Worm (Caenorhabditis elegans): ENCODE results near the gene C39D10.11.

Gene C39D10.11

ce11 chrX:7873350-7873749 lies 29.7 kb upstream of the C39D10.11 start:
- TF ChIP-seq irx-1 (tag; optimal IDR thresholded peaks at IDR 0.05) = no peak
- TF ChIP-seq nhr-76 (tag; optimal IDR thresholded peaks at IDR 0.05) = no peak
- TF ChIP-seq unc-86 (tag; optimal IDR thresholded peaks at IDR 0.05) = no peak
- TF ChIP-seq ama-1 (optimal IDR thresholded peaks at IDR 0.05) = no peak
- TF ChIP-seq ceh-82 (tag; optimal IDR thresholded peaks at IDR 0.05) = no peak
- no peak for TF ChIP-seq fkh-10 (GFP tag; optimal IDR thresholded peaks at IDR 0.05)
- TF ChIP-seq nhr-47 (tag; optimal IDR thresholded peaks at IDR 0.05) = no peak
- TF ChIP-seq nhr-12 (tag; optimal IDR thresholded peaks at IDR 0.05) = no peak
- TF ChIP-seq lir-3 (tag; optimal IDR thresholded peaks at IDR 0.05; ENCODE audit: poor library complexity) = no peak
- TF ChIP-seq ceh-8 (GFP tag; optimal IDR thresholded peaks at IDR 0.05) = no peak
- no peak for TF ChIP-seq unc-62 (GFP tag; optimal IDR thresholded peaks at IDR 0.05)
- TF ChIP-seq lsy-2 (tag; optimal IDR thresholded peaks at IDR 0.05) = no peak
- no peak for TF ChIP-seq elt-2 (tag; optimal IDR thresholded peaks at IDR 0.05)
- TF ChIP-seq mep-1 (tag; optimal IDR thresholded peaks at IDR 0.05) = no peak
- no peak for TF ChIP-seq C16A3.4 (tag; optimal IDR thresholded peaks at IDR 0.05)
- no peak for TF ChIP-seq aha-1 (tag; optimal IDR thresholded peaks at IDR 0.05)
- TF ChIP-seq zag-1 (tag; optimal IDR thresholded peaks at IDR 0.05) = no peak
- no peak for TF ChIP-seq fos-1 (tag; optimal IDR thresholded peaks at IDR 0.05)

DNA sequence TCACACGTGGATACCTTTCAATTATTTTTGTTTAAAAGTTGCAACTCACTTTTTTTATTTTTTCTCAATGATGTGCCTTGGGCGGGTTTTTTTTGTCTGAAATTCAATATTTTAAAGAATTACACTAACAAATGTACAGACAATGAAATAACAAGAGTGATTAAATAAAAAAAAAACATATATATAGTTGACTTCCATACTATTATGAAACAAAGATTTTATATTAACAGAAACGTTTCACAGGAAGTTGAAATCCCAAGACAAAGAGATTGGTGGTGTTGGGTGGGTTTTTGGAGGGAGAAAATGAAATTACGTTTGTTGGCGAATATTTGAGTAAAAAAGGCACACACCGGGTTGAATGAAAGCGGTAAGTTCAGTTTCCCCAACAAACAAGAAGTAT lies 27.2 kb upstream of the C39D10.11 start, which contains the start of gene cca-1:
TSS of gene cca-1 (minus strand) at position 101 of the 400 bp plus-strand sequence.
- TF ChIP-seq isw-1 (GFP tag; IDR thresholded peaks at IDR 0.05) = no peak
- no peak for TF ChIP-seq nhr-71 (tag; optimal IDR thresholded peaks at IDR 0.05)
- no peak for TF ChIP-seq C34B4.2 (tag; optimal IDR thresholded peaks at IDR 0.05)
- TF ChIP-seq ceh-82 (tag; optimal IDR thresholded peaks at IDR 0.05) = no peak
- TF ChIP-seq hlh-17 (GFP tag; optimal IDR thresholded peaks at IDR 0.05; ENCODE audit: borderline replicate concordance) = no peak
- no peak for TF ChIP-seq tlp-1 (tag; optimal IDR thresholded peaks at IDR 0.05)
- TF ChIP-seq ztf-11 (tag; optimal IDR thresholded peaks at IDR 0.05) = no peak
- TF ChIP-seq sptf-1 (tag; optimal IDR thresholded peaks at IDR 0.05) = no peak
- no peak for TF ChIP-seq sup-37 (GFP tag; optimal IDR thresholded peaks at IDR 0.05)
- TF ChIP-seq sox-4 (tag; optimal IDR thresholded peaks at IDR 0.05) = no peak
- no peak for TF ChIP-seq lin-39 (tag; optimal IDR thresholded peaks at IDR 0.05)
- no peak for TF ChIP-seq elt-3 (tag; optimal IDR thresholded peaks at IDR 0.05)
- TF ChIP-seq nhr-28 (tag; optimal IDR thresholded peaks at IDR 0.05) = no peak
- no peak for TF ChIP-seq lin-14 (GFP tag; optimal IDR thresholded peaks at IDR 0.05)
- no peak for TF ChIP-seq C04F5.9 (tag; optimal IDR thresholded peaks at IDR 0.05)
- TF ChIP-seq unc-86 (tag; optimal IDR thresholded peaks at IDR 0.05) = no peak
- TF ChIP-seq fkh-4 (tag; optimal IDR thresholded peaks at IDR 0.05; ENCODE audit: borderline replicate concordance) = no peak
- TF ChIP-seq dsc-1 (tag; optimal IDR thresholded peaks at IDR 0.05) = no peak
- TF ChIP-seq mef-2 (tag; optimal IDR thresholded peaks at IDR 0.05) = no peak
- TF ChIP-seq fkh-10 (GFP tag; optimal IDR thresholded peaks at IDR 0.05) = no peak

DNA sequence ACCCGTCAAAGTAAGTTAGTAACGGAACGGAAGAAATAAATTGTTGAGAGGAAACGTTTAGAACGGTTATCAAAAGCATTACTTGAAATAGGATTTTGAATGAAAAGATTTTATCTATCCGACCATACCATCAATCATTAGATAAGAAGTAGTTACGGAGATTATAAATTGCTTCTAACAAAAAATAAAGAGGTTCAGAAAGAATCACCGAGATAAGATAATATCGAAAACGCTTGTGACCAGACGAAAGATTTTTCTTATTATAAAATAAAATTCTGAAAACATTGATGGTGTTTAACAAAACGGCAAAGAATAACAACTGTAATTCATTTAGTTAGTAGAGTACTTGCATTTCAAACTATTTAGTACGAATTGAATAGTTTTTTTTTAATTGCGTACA lies 22.2 kb upstream of the C39D10.11 start, which contains the start of gene C39D10.8:
TSS of gene C39D10.8 (minus strand) at position 101 of the 400 bp plus-strand sequence.
- TF ChIP-seq blmp-1 (tag; optimal IDR thresholded peaks at IDR 0.05) = peak; percentile 17
- no peak for TF ChIP-seq nhr-237 (tag; optimal IDR thresholded peaks at IDR 0.05)
- TF ChIP-seq elt-3 (tag; optimal IDR thresholded peaks at IDR 0.05) = peak in 1 of 6 experiments; percentile 2
- TF ChIP-seq lin-14 (GFP tag; optimal IDR thresholded peaks at IDR 0.05) = peak; percentile 21

DNA sequence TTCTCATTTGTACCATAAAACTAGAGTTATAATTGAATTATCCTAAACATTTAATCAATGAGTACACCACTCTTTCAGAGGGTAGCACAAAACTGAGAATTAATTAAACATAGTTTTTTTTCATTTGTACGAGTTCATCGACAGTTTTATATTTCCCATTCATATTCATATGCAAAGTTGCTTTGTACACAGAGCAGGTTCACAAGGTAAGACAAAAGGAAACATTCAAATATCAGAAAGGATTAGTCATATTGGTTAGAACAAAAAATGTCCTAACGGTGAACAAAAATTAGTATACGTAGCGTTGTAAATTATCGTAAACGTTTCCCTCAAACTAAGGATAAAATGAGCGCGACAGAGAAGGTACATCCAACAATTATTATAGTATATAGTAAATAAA lies 21.8 kb upstream of the C39D10.11 start:
- no peak for TF ChIP-seq pag-3 (tag; optimal IDR thresholded peaks at IDR 0.05; ENCODE audit: borderline replicate concordance, insufficient read depth)
- TF ChIP-seq nhr-20 (tag; optimal IDR thresholded peaks at IDR 0.05) = no peak
- no peak for TF ChIP-seq fkh-10 (GFP tag; optimal IDR thresholded peaks at IDR 0.05)
- no peak for TF ChIP-seq zip-4 (GFP tag; optimal IDR thresholded peaks at IDR 0.05)
- no peak for TF ChIP-seq aha-1 (tag; optimal IDR thresholded peaks at IDR 0.05)
